Fruit fly (Drosophila melanogaster): ENCODE results near the gene Rac1.

Rac1 gene

DNA sequence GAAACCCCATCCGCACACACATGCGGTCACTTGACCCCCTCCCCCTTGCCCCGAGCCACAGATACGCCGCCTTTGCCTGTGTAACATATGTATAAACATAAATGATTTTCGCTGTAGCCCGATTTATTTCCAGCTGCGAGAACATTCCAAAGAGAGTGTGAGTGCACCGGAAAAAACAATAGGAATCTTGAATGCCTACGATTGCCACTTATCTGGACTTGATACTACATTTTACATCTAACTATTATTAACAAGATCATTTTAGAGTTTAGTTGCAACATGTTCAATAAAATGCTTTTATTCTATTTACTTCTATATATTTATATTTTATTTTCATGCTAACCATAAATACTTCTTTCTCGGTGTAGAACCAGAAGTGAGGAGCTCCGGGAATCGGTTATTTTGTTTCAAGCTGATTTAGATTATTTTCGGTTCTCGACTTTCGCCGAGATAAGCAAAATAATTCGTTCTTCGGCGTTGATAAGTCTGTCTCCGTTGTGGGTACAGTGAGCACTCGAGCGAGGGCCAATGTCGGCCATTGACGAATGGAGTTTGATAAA is 2.3 kb downstream of the Rac1 start:
- no peak for TF ChIP-seq CG32121 (GFP tag; IDR thresholded peaks at IDR 0.05)
- peak; percentile 54 for TF ChIP-seq CG34367 (tag; optimal IDR thresholded peaks at IDR 0.05)
- no peak for TF ChIP-seq CG12605 (GFP tag; IDR thresholded peaks at IDR 0.05)
- no peak for TF ChIP-seq CG10348 (GFP tag; IDR thresholded peaks at IDR 0.05)
- TF ChIP-seq CG9948 (tag; optimal IDR thresholded peaks at IDR 0.05): peak; percentile 64
- TF ChIP-seq CG15710 (tag; optimal IDR thresholded peaks at IDR 0.05): peak; percentile 72
- TF ChIP-seq Pif1B (GFP tag; optimal IDR thresholded peaks at IDR 0.05): no peak
- TF ChIP-seq Pif1A (GFP tag; optimal IDR thresholded peaks at IDR 0.05): no peak
- peak; percentile 72 for TF ChIP-seq CG8159 (tag; optimal IDR thresholded peaks at IDR 0.05)
- peak; percentile 70 for TF ChIP-seq Snoo (tag; optimal IDR thresholded peaks at IDR 0.05)
- TF ChIP-seq CG4496 (GFP tag; IDR thresholded peaks at IDR 0.05): peak; percentile 74; the same call in 2 of the 3 replicates
- TF ChIP-seq gl (tag; optimal IDR thresholded peaks at IDR 0.05): peak; percentile 43
- no peak for TF ChIP-seq CG14655 (GFP tag; optimal IDR thresholded peaks at IDR 0.05)
- TF ChIP-seq EcR (GFP tag; optimal IDR thresholded peaks at IDR 0.05): no peak
- peak; percentile 31 for TF ChIP-seq Ets98B (GFP tag; IDR thresholded peaks at IDR 0.05)
- TF ChIP-seq CG8301 (tag; optimal IDR thresholded peaks at IDR 0.05): peak; percentile 64
- TF ChIP-seq CG17806 (tag; optimal IDR thresholded peaks at IDR 0.05): peak; percentile 69

DNA sequence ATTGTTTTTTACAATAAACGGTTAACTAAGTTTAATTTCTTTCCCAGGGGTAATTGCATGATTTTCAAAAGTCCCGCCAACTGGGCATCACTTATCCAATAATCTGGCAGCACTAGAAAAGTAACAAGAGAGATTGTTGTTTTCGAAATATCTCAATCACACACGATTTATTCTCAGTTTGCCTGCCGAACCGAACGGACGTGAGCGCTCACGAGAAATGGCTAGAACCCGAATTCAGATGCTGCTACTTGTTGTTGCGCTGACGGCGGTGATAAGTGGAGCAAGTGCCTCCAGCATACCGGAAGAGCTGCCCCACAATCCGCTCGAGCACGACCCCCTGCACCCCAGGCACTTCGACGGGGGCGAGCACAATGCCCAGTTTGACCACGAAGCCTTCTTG is 4.0 kb downstream of the Rac1 start, which contains the start of gene scf:
Gene scf (plus strand): TSS at position 164 of the 400 bp plus-strand sequence.
- no peak for TF ChIP-seq D1 (tag; optimal IDR thresholded peaks at IDR 0.05)
- peak; percentile 36; the same call in 1 of the 2 replicates for TF ChIP-seq Ets98B (GFP tag; IDR thresholded peaks at IDR 0.05)
- peak; percentile 21 for TF ChIP-seq EcR (GFP tag; optimal IDR thresholded peaks at IDR 0.05)
- TF ChIP-seq CG8301 (tag; optimal IDR thresholded peaks at IDR 0.05): no peak
- TF ChIP-seq CG4496 (GFP tag; IDR thresholded peaks at IDR 0.05): peak; percentile 18; the same call in 1 of the 3 replicates
- TF ChIP-seq CG32121 (GFP tag; IDR thresholded peaks at IDR 0.05): 0 out of 2 replicates have a peak, but pooled peaks have one; percentile 16
- no peak for TF ChIP-seq CG9948 (tag; optimal IDR thresholded peaks at IDR 0.05)
- no peak for TF ChIP-seq CG34367 (tag; optimal IDR thresholded peaks at IDR 0.05)
- TF ChIP-seq CG8159 (tag; optimal IDR thresholded peaks at IDR 0.05): no peak
- TF ChIP-seq CG12605 (GFP tag; IDR thresholded peaks at IDR 0.05): no peak; the same call in 1 of the 2 replicates
- TF ChIP-seq fd96Ca (GFP tag; IDR thresholded peaks at IDR 0.05): no peak
- TF ChIP-seq CG10348 (GFP tag; IDR thresholded peaks at IDR 0.05): no peak
- TF ChIP-seq Pif1B (GFP tag; optimal IDR thresholded peaks at IDR 0.05): no peak

DNA sequence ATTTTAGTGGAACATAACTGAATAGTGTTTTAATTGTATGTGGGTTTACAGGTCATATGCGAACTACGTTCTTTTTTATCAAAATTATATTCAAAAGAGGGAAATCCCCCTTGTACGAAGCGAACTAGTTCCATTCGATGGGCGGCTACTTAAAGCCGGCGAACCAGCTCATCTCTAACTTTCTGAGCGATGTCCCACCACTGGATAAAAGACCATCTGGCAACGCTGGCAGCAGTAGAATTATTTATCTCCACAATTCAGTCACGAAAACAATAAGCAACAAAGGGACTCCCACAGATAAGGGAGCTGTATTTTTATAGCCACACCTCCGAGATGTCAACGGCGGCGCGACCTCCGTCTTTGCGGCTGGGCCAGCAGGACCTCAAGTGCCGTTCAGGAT is 6.8 kb downstream of the Rac1 start, which contains the start of gene Rabex-5:
Gene Rabex-5 (plus strand): TSS at position 221 of the 400 bp plus-strand sequence.
- TF ChIP-seq CG14655 (GFP tag; optimal IDR thresholded peaks at IDR 0.05) (no peak), Ets98B (GFP tag; IDR thresholded peaks at IDR 0.05) (no peak), rn (GFP tag; IDR thresholded peaks at IDR 0.05) (no peak), CG15710 (tag; optimal IDR thresholded peaks at IDR 0.05) (no peak), fd96Ca (GFP tag; IDR thresholded peaks at IDR 0.05) (no peak; the same call in 2 of the 3 replicates), Pif1A (GFP tag; optimal IDR thresholded peaks at IDR 0.05) (no peak), CG8159 (tag; optimal IDR thresholded peaks at IDR 0.05) (no peak), CG32121 (GFP tag; IDR thresholded peaks at IDR 0.05) (peak; percentile 34; the same call in 1 of the 2 replicates), CG10348 (GFP tag; IDR thresholded peaks at IDR 0.05) (no peak), CG9948 (tag; optimal IDR thresholded peaks at IDR 0.05) (no peak), CG4496 (GFP tag; IDR thresholded peaks at IDR 0.05) (0 out of 3 replicates have a peak, but pooled peaks have one; percentile 25), Snoo (tag; optimal IDR thresholded peaks at IDR 0.05) (no peak)

DNA sequence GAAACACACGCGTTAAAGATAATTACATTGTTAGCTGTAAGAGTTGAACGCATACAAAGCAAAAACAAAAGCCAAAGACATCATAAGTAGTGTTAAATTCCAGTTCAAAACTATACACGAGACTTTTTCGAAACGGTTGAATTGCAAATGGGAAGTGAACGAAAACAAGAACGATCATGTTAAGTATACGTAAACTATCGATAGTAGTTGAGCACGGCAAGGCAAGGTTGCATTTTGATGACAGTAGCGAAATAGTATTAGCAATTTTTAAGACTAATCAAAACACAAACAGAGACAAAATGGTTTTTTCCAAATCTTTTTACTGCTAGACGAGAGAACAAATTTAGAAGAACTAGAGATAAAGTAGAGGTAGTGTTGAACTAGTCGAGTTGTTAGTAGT is 7.6 kb downstream of the Rac1 start:
- TF ChIP-seq Pif1A (GFP tag; optimal IDR thresholded peaks at IDR 0.05) (no peak), Snoo (tag; optimal IDR thresholded peaks at IDR 0.05) (no peak), CG13204 (GFP tag; optimal IDR thresholded peaks at IDR 0.05) (no peak)

DNA sequence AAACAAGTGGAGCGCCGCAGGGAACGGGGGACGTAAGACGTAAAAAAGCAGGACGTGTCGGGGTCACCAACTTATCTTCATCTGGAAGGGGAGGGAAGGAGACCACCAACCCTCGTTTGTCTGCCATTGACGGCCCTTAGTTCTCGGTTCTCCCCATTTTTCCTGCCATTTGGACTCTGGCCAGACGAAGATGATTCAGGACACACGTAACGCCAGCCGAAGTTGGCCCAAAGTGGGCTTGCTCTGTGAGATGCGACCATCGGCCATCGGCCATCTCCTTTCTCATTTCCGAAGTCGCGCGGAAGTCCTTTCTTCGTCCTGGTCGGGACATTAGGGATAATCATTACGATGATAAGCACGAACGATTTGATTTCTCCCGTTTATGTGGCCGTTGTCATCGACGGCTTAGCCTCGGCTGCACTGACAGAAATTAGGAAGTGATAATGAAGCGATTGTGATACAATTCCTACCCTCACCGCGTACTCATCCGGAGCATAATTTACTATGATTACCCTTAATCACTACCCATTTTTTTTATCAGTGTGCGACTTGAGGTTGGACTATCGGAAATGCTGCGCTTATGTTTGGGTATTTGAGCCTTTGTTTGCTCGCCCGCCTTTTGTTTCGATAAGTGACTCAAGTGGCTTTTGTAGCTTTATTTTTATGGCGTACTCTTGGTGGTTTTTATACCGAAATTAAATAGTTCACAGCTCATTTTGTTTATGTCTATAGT is 21.4 kb downstream of the Rac1 start:
- no peak for TF ChIP-seq Pif1A (GFP tag; optimal IDR thresholded peaks at IDR 0.05)
- TF ChIP-seq fd96Ca (GFP tag; IDR thresholded peaks at IDR 0.05): no peak
- TF ChIP-seq CG32121 (GFP tag; IDR thresholded peaks at IDR 0.05): no peak
- no peak for TF ChIP-seq CG15710 (tag; optimal IDR thresholded peaks at IDR 0.05)
- no peak for TF ChIP-seq CG17806 (tag; optimal IDR thresholded peaks at IDR 0.05)
- TF ChIP-seq CG12605 (GFP tag; IDR thresholded peaks at IDR 0.05): no peak
- TF ChIP-seq D1 (tag; optimal IDR thresholded peaks at IDR 0.05): no peak
- TF ChIP-seq EcR (GFP tag; optimal IDR thresholded peaks at IDR 0.05): no peak
- TF ChIP-seq CG8159 (tag; optimal IDR thresholded peaks at IDR 0.05): no peak
- TF ChIP-seq CG8301 (tag; optimal IDR thresholded peaks at IDR 0.05): no peak
- TF ChIP-seq gl (tag; optimal IDR thresholded peaks at IDR 0.05): no peak
- no peak for TF ChIP-seq CG14655 (GFP tag; optimal IDR thresholded peaks at IDR 0.05)

DNA sequence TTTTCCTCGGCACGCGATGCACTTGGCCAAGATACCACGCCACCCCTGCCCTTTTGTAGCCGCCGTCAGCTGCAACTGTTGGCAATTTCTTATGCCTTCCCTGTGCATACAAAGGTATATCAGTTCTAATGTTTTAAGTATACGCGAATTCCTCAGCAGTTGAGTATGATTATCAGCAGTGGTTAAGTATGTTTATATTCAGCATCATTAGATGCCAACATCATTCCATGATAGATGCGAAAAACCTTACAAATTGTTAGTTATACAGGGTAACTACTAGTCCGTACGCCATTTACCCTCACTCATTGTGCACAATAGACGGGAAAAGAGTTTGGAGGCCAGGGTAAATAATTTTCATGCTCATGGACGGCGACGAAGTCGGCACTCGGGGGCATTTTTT is 22.8 kb downstream of the Rac1 start:
- TF ChIP-seq EcR (GFP tag; optimal IDR thresholded peaks at IDR 0.05) (no peak), gl (tag; optimal IDR thresholded peaks at IDR 0.05) (no peak), CG4496 (GFP tag; IDR thresholded peaks at IDR 0.05) (peak; percentile 40; the same call in 1 of the 3 replicates), CG17806 (tag; optimal IDR thresholded peaks at IDR 0.05) (no peak), CG8159 (tag; optimal IDR thresholded peaks at IDR 0.05) (peak; percentile 7), D1 (tag; optimal IDR thresholded peaks at IDR 0.05) (no peak), Pif1B (GFP tag; optimal IDR thresholded peaks at IDR 0.05) (no peak), CG13204 (GFP tag; optimal IDR thresholded peaks at IDR 0.05) (no peak), CG34367 (tag; optimal IDR thresholded peaks at IDR 0.05) (peak; percentile 36), Snoo (tag; optimal IDR thresholded peaks at IDR 0.05) (no peak), CG32121 (GFP tag; IDR thresholded peaks at IDR 0.05) (no peak), Ets98B (GFP tag; IDR thresholded peaks at IDR 0.05) (peak; percentile 33; the same call in 1 of the 2 replicates), CG12605 (GFP tag; IDR thresholded peaks at IDR 0.05) (no peak), CG14655 (GFP tag; optimal IDR thresholded peaks at IDR 0.05) (peak; percentile 3), fd96Ca (GFP tag; IDR thresholded peaks at IDR 0.05) (peak; percentile 42; the same call in 1 of the 3 replicates), CG15710 (tag; optimal IDR thresholded peaks at IDR 0.05) (peak; percentile 48), CG9948 (tag; optimal IDR thresholded peaks at IDR 0.05) (no peak), CG10348 (GFP tag; IDR thresholded peaks at IDR 0.05) (no peak), rn (GFP tag; IDR thresholded peaks at IDR 0.05) (0 out of 2 replicates have a peak, but pooled peaks have one; percentile 29), CG8301 (tag; optimal IDR thresholded peaks at IDR 0.05) (no peak), Pif1A (GFP tag; optimal IDR thresholded peaks at IDR 0.05) (no peak)
